Fruit fly (Drosophila melanogaster) whole organism, embryonic: Measurements from ENCODE around the gene cort.

ENCODE experiments used
- B-H2 ChIP-seq: fragments of 200-800 bp; sonication (Bioruptor generic); optimal IDR thresholded peaks from 2 replicates; lab custom pipeline; 2018; ENCODE audit warnings: missing biosample characterization, mild to moderate bottlenecking, missing genetic modification characterization
- CG10654 ChIP-seq: fragments of 200-800 bp; sonication (Bioruptor generic); optimal IDR thresholded peaks from 2 replicates; lab custom pipeline; 2016; ENCODE audit warnings: missing biosample characterization, missing genetic modification characterization
- CG11398 ChIP-seq: fragments of 200-800 bp; sonication (Bioruptor generic); optimal IDR thresholded peaks from 2 replicates; lab custom pipeline; 2016; ENCODE audit warnings: missing biosample characterization, missing genetic modification characterization
- CG11695 ChIP-seq: fragments of 200-800 bp; sonication (Bioruptor generic); IDR thresholded peaks from 3 replicates; pipeline ENCODE4 v1.3.6; 2022; ENCODE audit warnings: missing biosample characterization, missing genetic modification characterization
- CG11723 ChIP-seq: fragments of 200-800 bp; sonication (Bioruptor generic); optimal IDR thresholded peaks from 2 replicates; lab custom pipeline; 2017; ENCODE audit warnings: missing biosample characterization, mild to moderate bottlenecking, missing genetic modification characterization
- CG13775 ChIP-seq: fragments of 200-800 bp; sonication (Bioruptor generic); optimal IDR thresholded peaks from 3 replicates; lab custom pipeline; 2017; ENCODE audit warnings: missing biosample characterization, mild to moderate bottlenecking, missing genetic modification characterization
- CG14965 ChIP-seq: fragments of 200-800 bp; sonication (Bioruptor generic); optimal IDR thresholded peaks from 2 replicates; lab custom pipeline; 2016; ENCODE audit warnings: missing biosample characterization, missing genetic modification characterization, borderline replicate concordance
- CG15696 ChIP-seq: fragments of 200-800 bp; sonication (Bioruptor generic); optimal IDR thresholded peaks from 2 replicates; lab custom pipeline; 2019; ENCODE audit warnings: missing biosample characterization, mild to moderate bottlenecking, missing genetic modification characterization, moderate library complexity
- CG1792 ChIP-seq: fragments of 200-800 bp; sonication (Bioruptor generic); optimal IDR thresholded peaks from 2 replicates; lab custom pipeline; 2016; ENCODE audit warnings: missing biosample characterization, missing genetic modification characterization
- CG2712 ChIP-seq: fragments of 200-800 bp; optimal IDR thresholded peaks from 3 replicates; lab custom pipeline; 2019; ENCODE audit warnings: missing biosample characterization, mild to moderate bottlenecking, missing genetic modification characterization, moderate library complexity
- CG31224 ChIP-seq: fragments of 200-800 bp; sonication (Bioruptor generic); IDR thresholded peaks from 2 replicates; pipeline ENCODE4 v1.3.6; 2022; ENCODE audit warnings: missing biosample characterization, missing genetic modification characterization
- CG33557 ChIP-seq: fragments of 200-800 bp; sonication (Bioruptor generic); optimal IDR thresholded peaks from 2 replicates; lab custom pipeline; 2019; ENCODE audit warnings: missing biosample characterization, mild to moderate bottlenecking, missing genetic modification characterization, moderate library complexity
- CG34422 ChIP-seq: fragments of 200-800 bp; sonication (Bioruptor generic); IDR thresholded peaks from 3 replicates; pipeline ENCODE4 v1.3.6; 2022; ENCODE audit warnings: missing biosample characterization, missing genetic modification characterization
- CG6254 ChIP-seq: fragments of 200-800 bp; sonication (Bioruptor generic); optimal IDR thresholded peaks from 3 replicates; lab custom pipeline; 2017; ENCODE audit warnings: mild to moderate bottlenecking, missing biosample characterization, missing genetic modification reagents, missing genetic modification characterization
- CG6654 ChIP-seq: fragments of 200-800 bp; sonication (Bioruptor generic); optimal IDR thresholded peaks from 2 replicates; lab custom pipeline; 2017; ENCODE audit warnings: missing biosample characterization, mild to moderate bottlenecking, missing genetic modification characterization
- CG7928 ChIP-seq: fragments of 200-800 bp; sonication (Bioruptor generic); optimal IDR thresholded peaks from 2 replicates; lab custom pipeline; 2017; ENCODE audit warnings: missing biosample characterization, mild to moderate bottlenecking, missing genetic modification characterization
- CG8388 ChIP-seq: fragments of 200-800 bp; sonication (Bioruptor generic); optimal IDR thresholded peaks from 2 replicates; lab custom pipeline; 2019; ENCODE audit warnings: missing biosample characterization, mild to moderate bottlenecking, missing genetic modification characterization, moderate library complexity
- CG9609 ChIP-seq: fragments of 200-800 bp; sonication (Bioruptor generic); optimal IDR thresholded peaks from 3 replicates; lab custom pipeline; 2016; ENCODE audit warnings: missing biosample characterization, missing genetic modification characterization
- CoRest ChIP-seq: fragments of 200-800 bp; sonication (Bioruptor generic); optimal IDR thresholded peaks from 3 replicates; lab custom pipeline; 2018; ENCODE audit warnings: missing biosample characterization, mild to moderate bottlenecking, missing genetic modification characterization, moderate library complexity
- Dfd ChIP-seq, 2 experiments: fragments of >200 bp; optimal IDR thresholded peaks; 2 replicates each; lab custom pipeline; 2017; ENCODE audit warnings: missing biosample characterization in 2 of 2, missing genetic modification characterization in 2 of 2
- Dp ChIP-seq: fragments of 200-800 bp; sonication (Bioruptor generic); optimal IDR thresholded peaks from 2 replicates; lab custom pipeline; 2018; ENCODE audit warnings: missing biosample characterization, mild to moderate bottlenecking, missing genetic modification characterization, moderate library complexity
- Ets65A ChIP-seq: fragments of 200-800 bp; sonication (Bioruptor generic); peaks from one replicate; lab custom pipeline; 2016; ENCODE audit warnings: missing biosample characterization, missing genetic modification characterization
- Fer2 ChIP-seq: fragments of 200-800 bp; sonication (Bioruptor generic); optimal IDR thresholded peaks from 2 replicates; lab custom pipeline; 2018; ENCODE audit warnings: missing biosample characterization, mild to moderate bottlenecking, missing genetic modification characterization, moderate library complexity
- Gug ChIP-seq: fragments of 200-800 bp; sonication (Bioruptor generic); IDR thresholded peaks from 4 replicates; pipeline ENCODE4 v1.3.6; 2022; ENCODE audit warnings: missing biosample characterization, missing genetic modification characterization
- Mrtf ChIP-seq: fragments of 200-800 bp; sonication (Bioruptor generic); IDR thresholded peaks from 3 replicates; pipeline ENCODE4 v1.3.6; 2022; ENCODE audit warnings: missing biosample characterization, missing genetic modification characterization
- NK7.1 ChIP-seq: fragments of 200-800 bp; sonication (Bioruptor generic); optimal IDR thresholded peaks from 3 replicates; lab custom pipeline; 2016; ENCODE audit warnings: missing biosample characterization, missing genetic modification characterization
- Rx ChIP-seq: fragments of 200-800 bp; sonication (Bioruptor generic); IDR thresholded peaks from 2 replicates; pipeline ENCODE4 v1.3.6; 2022; ENCODE audit warnings: missing biosample characterization, missing genetic modification characterization
- Side ChIP-seq: fragments of 200-800 bp; sonication (Bioruptor generic); optimal IDR thresholded peaks from 2 replicates; lab custom pipeline; 2016; ENCODE audit warnings: missing biosample characterization, missing genetic modification characterization
- Sox100B ChIP-seq: fragments of 200-800 bp; sonication (Bioruptor generic); optimal IDR thresholded peaks from 3 replicates; lab custom pipeline; 2018; ENCODE audit warnings: missing biosample characterization, mild to moderate bottlenecking, missing genetic modification characterization
- Spps ChIP-seq: fragments of 200-800 bp; sonication (Bioruptor generic); optimal IDR thresholded peaks from 2 replicates; lab custom pipeline; 2018; ENCODE audit warnings: missing biosample characterization, mild to moderate bottlenecking, missing genetic modification characterization
- Sry-δ ChIP-seq: fragments of 200-800 bp; sonication (Bioruptor generic); optimal IDR thresholded peaks from 2 replicates; lab custom pipeline; 2016; ENCODE audit warnings: missing biosample characterization, missing genetic modification characterization
- Usf ChIP-seq: fragments of 200-800 bp; sonication (Bioruptor generic); optimal IDR thresholded peaks from 2 replicates; lab custom pipeline; 2017; ENCODE audit warnings: missing genotype, missing biosample characterization, missing genetic modification characterization
- YL-1 ChIP-seq: fragments of 200-800 bp; sonication (Bioruptor generic); optimal IDR thresholded peaks from 3 replicates; lab custom pipeline; 2017; ENCODE audit warnings: missing biosample characterization, mild to moderate bottlenecking, missing genetic modification characterization
- cwo ChIP-seq: fragments of 200-800 bp; sonication (Bioruptor generic); optimal IDR thresholded peaks from 3 replicates; lab custom pipeline; 2017; ENCODE audit warnings: missing biosample characterization, missing genetic modification characterization, mild to moderate bottlenecking, moderate library complexity, missing genetic modification reagents
- disco-r ChIP-seq: fragments of 200-800 bp; sonication (Bioruptor generic); optimal IDR thresholded peaks from 2 replicates; lab custom pipeline; 2016; ENCODE audit warnings: missing biosample characterization, missing genetic modification characterization
- emc ChIP-seq: fragments of 200-800 bp; sonication (Bioruptor generic); optimal IDR thresholded peaks from 2 replicates; lab custom pipeline; 2016; ENCODE audit warnings: missing biosample characterization, missing genetic modification characterization
- exex ChIP-seq: fragments of 200-800 bp; sonication (Bioruptor generic); optimal IDR thresholded peaks from 4 replicates; lab custom pipeline; 2018; ENCODE audit warnings: missing biosample characterization, mild to moderate bottlenecking, missing genetic modification characterization, moderate library complexity
- fd3F ChIP-seq: fragments of 200-800 bp; sonication (Bioruptor generic); optimal IDR thresholded peaks from 2 replicates; lab custom pipeline; 2018; ENCODE audit warnings: missing biosample characterization, mild to moderate bottlenecking, missing genetic modification characterization, moderate library complexity
- fd96Cb ChIP-seq: fragments of 200-800 bp; sonication (Bioruptor generic); optimal IDR thresholded peaks from 2 replicates; lab custom pipeline; 2018; ENCODE audit warnings: missing biosample characterization, mild to moderate bottlenecking, missing genetic modification characterization, moderate library complexity
- fru ChIP-seq: fragments of >200 bp; optimal IDR thresholded peaks from 2 replicates; lab custom pipeline; 2017
- ken ChIP-seq: fragments of 200-800 bp; sonication (Bioruptor generic); IDR thresholded peaks from 3 replicates; pipeline ENCODE4 v1.3.6; 2022; ENCODE audit warnings: missing biosample characterization, missing genetic modification characterization
- mirr ChIP-seq: fragments of 200-800 bp; sonication (Bioruptor generic); optimal IDR thresholded peaks from 3 replicates; lab custom pipeline; 2018; ENCODE audit warnings: missing biosample characterization, mild to moderate bottlenecking, missing genetic modification characterization
- org-1 ChIP-seq: fragments of 200-800 bp; sonication (Bioruptor generic); optimal IDR thresholded peaks from 2 replicates; lab custom pipeline; 2017; ENCODE audit warnings: missing biosample characterization, missing genetic modification characterization
- p53 ChIP-seq: fragments of 200-800 bp; sonication (Bioruptor generic); optimal IDR thresholded peaks from 2 replicates; lab custom pipeline; 2016; ENCODE audit warnings: missing biosample characterization, missing genetic modification characterization
- pnt ChIP-seq: fragments of 200-800 bp; sonication (Bioruptor generic); optimal IDR thresholded peaks from 3 replicates; lab custom pipeline; 2016; ENCODE audit warnings: missing biosample characterization, missing genetic modification characterization
- rib ChIP-seq: fragments of 200-800 bp; sonication (Bioruptor generic); IDR thresholded peaks from 2 replicates; pipeline ENCODE4 v1.3.6; 2022; ENCODE audit warnings: missing biosample characterization, missing genetic modification characterization
- scrt ChIP-seq: fragments of 200-800 bp; sonication (Bioruptor generic); optimal IDR thresholded peaks from 2 replicates; lab custom pipeline; 2018; ENCODE audit warnings: missing biosample characterization, mild to moderate bottlenecking, missing genetic modification characterization, moderate library complexity
- tll ChIP-seq, 2 experiments: fragments of 200-800 bp in 1 of 2; fragments of >200 bp in 1 of 2; sonication (Bioruptor generic) in 1 of 2; optimal IDR thresholded peaks; 2 replicates each; lab custom pipeline; 2017 to 2019; ENCODE audit warnings: missing biosample characterization in 2 of 2, missing genetic modification characterization in 2 of 2, mild to moderate bottlenecking in 1 of 2, moderate library complexity in 1 of 2
- tup ChIP-seq: fragments of 200-800 bp; sonication (Bioruptor generic); optimal IDR thresholded peaks from 2 replicates; lab custom pipeline; 2016; ENCODE audit warnings: missing biosample characterization, mild to moderate bottlenecking, missing genetic modification characterization, moderate library complexity
- zf30C ChIP-seq: fragments of 200-800 bp; sonication (Bioruptor generic); optimal IDR thresholded peaks from 3 replicates; lab custom pipeline; 2018; ENCODE audit warnings: missing biosample characterization, mild to moderate bottlenecking, missing genetic modification characterization

Gene cort

DNA sequence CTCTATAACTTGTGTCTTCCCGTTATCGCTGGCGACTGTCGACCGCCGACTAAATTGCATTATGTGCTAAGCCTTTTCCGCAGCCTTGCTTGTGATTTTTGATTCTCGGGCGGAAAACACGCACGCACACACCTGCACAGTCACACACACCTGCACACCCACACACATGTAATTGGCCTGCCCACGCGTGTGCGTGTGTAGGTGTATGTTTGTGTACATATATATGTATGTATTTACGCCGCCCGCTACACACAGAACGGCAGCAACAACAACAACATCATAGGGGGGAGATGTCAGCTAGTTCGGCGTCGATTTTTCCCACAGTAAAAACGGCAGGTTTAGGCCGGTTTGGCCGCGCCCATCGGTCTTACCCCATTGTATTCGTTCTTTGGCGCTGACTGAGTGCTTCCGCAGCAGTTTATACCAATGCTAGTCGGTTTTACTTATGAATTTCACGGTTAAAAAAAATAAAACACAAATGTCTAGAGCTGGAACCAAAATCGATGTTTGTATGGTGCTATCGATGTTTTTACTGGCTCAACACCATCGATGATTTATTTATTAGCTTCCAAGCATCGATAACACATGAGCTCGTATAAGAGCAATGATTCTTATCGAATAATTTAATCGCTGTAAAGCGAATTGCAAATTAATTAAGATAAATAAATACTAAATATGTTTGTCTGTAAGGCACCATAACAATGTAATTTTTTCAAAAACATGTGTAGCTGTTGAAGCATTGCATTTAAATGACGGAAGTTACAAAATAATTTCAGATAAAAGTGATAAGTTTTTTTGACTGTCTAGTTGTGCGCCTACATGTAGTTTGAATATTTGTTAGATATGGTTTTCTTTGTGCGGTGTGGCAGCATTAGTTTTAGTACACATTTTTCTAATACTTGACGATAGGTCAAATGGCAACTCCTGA, 46.7 kb upstream of the cort start, which contains the start of gene homer (continued):
- no peak for TF ChIP-seq Mrtf (GFP tag; lab: Robert Waterston, UW)
- TF ChIP-seq tup (GFP tag; lab: Kevin White, UChicago) = no peak
- TF ChIP-seq CG15696 (tag; lab: Kevin White, UChicago) = no peak
- no peak for TF ChIP-seq CG11695 (GFP tag; lab: Robert Waterston, UW)
- TF ChIP-seq CG1792 = no peak
- TF ChIP-seq Dp (GFP tag; lab: Kevin White, UChicago) = peak; percentile 62
- no peak for TF ChIP-seq CG11398
- TF ChIP-seq CG6654 (GFP tag; lab: Kevin White, UChicago) = no peak
- no peak for TF ChIP-seq Fer2
- no peak for TF ChIP-seq fru
- TF ChIP-seq CG9609 = no peak
- peak; percentile 29 for TF ChIP-seq CG2712
- TF ChIP-seq CG8388 (GFP tag; lab: Kevin White, UChicago) = no peak
- TF ChIP-seq Side (GFP tag; lab: Kevin White, UChicago) = no peak
- TF ChIP-seq CG13775 (GFP tag; lab: Kevin White, UChicago) = no peak
- TF ChIP-seq CG11723 = no peak
- TF ChIP-seq org-1 = no peak
- TF ChIP-seq Dfd (GFP tag; optimal IDR thresholded peaks at IDR 0.05; lab: Kevin White, UChicago) = no peak
- no peak for TF ChIP-seq disco-r (GFP tag; lab: Kevin White, UChicago)
- TF ChIP-seq CG34422 = peak; percentile 79; the same call in 2 of the 3 replicates
- peak; percentile 8 for TF ChIP-seq B-H2 (GFP tag; lab: Kevin White, UChicago)
- TF ChIP-seq mirr (GFP tag; lab: Kevin White, UChicago) = peak; percentile 59
- no peak for TF ChIP-seq CG7928 (GFP tag; lab: Kevin White, UChicago)
- TF ChIP-seq CG6254 (GFP tag; lab: Kevin White, UChicago) = no peak
- no peak for TF ChIP-seq CG10654 (GFP tag; lab: Kevin White, UChicago)
- peak; percentile 65 for TF ChIP-seq YL-1 (GFP tag; lab: Kevin White, UChicago)
- no peak for TF ChIP-seq CG31224 (GFP tag; lab: Robert Waterston, UW)
- TF ChIP-seq CG33557 (GFP tag; lab: Kevin White, UChicago) = no peak
- peak; percentile 86 for TF ChIP-seq Ets65A
- TF ChIP-seq pnt (GFP tag; lab: Kevin White, UChicago) = no peak
- no peak for TF ChIP-seq zf30C (GFP tag; lab: Kevin White, UChicago)
- no peak for TF ChIP-seq p53 (GFP tag; lab: Kevin White, UChicago)
- TF ChIP-seq Rx (GFP tag; lab: Robert Waterston, UW) = no peak
- TF ChIP-seq NK7.1 (GFP tag; lab: Kevin White, UChicago) = no peak
- TF ChIP-seq exex (tag; lab: Kevin White, UChicago) = peak; percentile 14
- TF ChIP-seq emc (GFP tag; lab: Kevin White, UChicago) = no peak
- TF ChIP-seq Usf (GFP tag; lab: Kevin White, UChicago) = no peak
- TF ChIP-seq CoRest (tag; lab: Kevin White, UChicago) = no peak
- TF ChIP-seq Sry-δ (GFP tag; lab: Kevin White, UChicago) = peak; percentile 91
- TF ChIP-seq cwo (GFP tag; lab: Kevin White, UChicago) = no peak
- TF ChIP-seq Sox100B (GFP tag; lab: Kevin White, UChicago) = no peak
- TF ChIP-seq Gug (GFP tag; lab: Robert Waterston, UW) = no peak
- TF ChIP-seq tll (GFP tag; optimal IDR thresholded peaks at IDR 0.05; lab: Kevin White, UChicago) = peak in 1 of 2 experiments; percentile 70
- TF ChIP-seq CG14965 (GFP tag; lab: Kevin White, UChicago) = no peak
- no peak for TF ChIP-seq ken (GFP tag; lab: Robert Waterston, UW)
- no peak for TF ChIP-seq rib (GFP tag; lab: Robert Waterston, UW)
- no peak for TF ChIP-seq Spps (tag; lab: Kevin White, UChicago)
- no peak for TF ChIP-seq fd3F (GFP tag; lab: Kevin White, UChicago)
- no peak for TF ChIP-seq fd96Cb (tag; lab: Kevin White, UChicago)
- no peak for TF ChIP-seq scrt (GFP tag; lab: Kevin White, UChicago)
